Fruit fly (Drosophila melanogaster) whole organism, embryonic: Measurements from ENCODE around the gene CG31029.
A peak's percentile ranks its signal among the peaks of the same experiment; 100 is the strongest.

ENCODE experiments used
- BEAF-32 ChIP-seq: fragments of 200-800 bp; sonication (Bioruptor generic); optimal IDR thresholded peaks from 3 replicates; lab custom pipeline; 2017; ENCODE audit warnings: missing biosample characterization, missing genetic modification characterization, mild to moderate bottlenecking, moderate library complexity, missing genetic modification reagents
- CG1024 ChIP-seq: fragments of 200-800 bp; sonication (Bioruptor generic); IDR thresholded peaks from 2 replicates; pipeline ENCODE4 v1.3.6; 2022; ENCODE audit warnings: missing biosample characterization, missing genetic modification characterization
- CG13287 ChIP-seq: fragments of 200-800 bp; sonication (Bioruptor generic); IDR thresholded peaks from 2 replicates; pipeline ENCODE4 v1.3.6; 2022; ENCODE audit warnings: missing biosample characterization, missing genetic modification characterization; ENCODE audit not compliant: partially characterized antibody
- CG13894 ChIP-seq: fragments of 200-800 bp; sonication (Bioruptor generic); optimal IDR thresholded peaks from 3 replicates; lab custom pipeline; 2018; ENCODE audit warnings: missing biosample characterization, mild to moderate bottlenecking, missing genetic modification characterization, moderate library complexity
- CG14965 ChIP-seq: fragments of 200-800 bp; sonication (Bioruptor generic); optimal IDR thresholded peaks from 2 replicates; lab custom pipeline; 2016; ENCODE audit warnings: missing biosample characterization, missing genetic modification characterization, borderline replicate concordance
- CG15514 ChIP-seq: fragments of 200-800 bp; sonication (Bioruptor generic); optimal IDR thresholded peaks from 3 replicates; lab custom pipeline; 2017; ENCODE audit warnings: missing biosample characterization, missing genetic modification characterization, mild to moderate bottlenecking, moderate library complexity, missing genetic modification reagents
- CG17912 ChIP-seq: fragments of 200-800 bp; sonication (Bioruptor generic); optimal IDR thresholded peaks from 2 replicates; lab custom pipeline; 2018; ENCODE audit warnings: missing biosample characterization, mild to moderate bottlenecking, missing genetic modification characterization
- CG1792 ChIP-seq: fragments of 200-800 bp; sonication (Bioruptor generic); optimal IDR thresholded peaks from 2 replicates; lab custom pipeline; 2016; ENCODE audit warnings: missing biosample characterization, missing genetic modification characterization
- CG18476 ChIP-seq: fragments of 200-800 bp; sonication (Bioruptor generic); optimal IDR thresholded peaks from 2 replicates; lab custom pipeline; 2016; ENCODE audit warnings: missing biosample characterization, mild to moderate bottlenecking, missing genetic modification characterization
- CG18764 ChIP-seq: fragments of 200-800 bp; sonication (Bioruptor generic); optimal IDR thresholded peaks from 3 replicates; lab custom pipeline; 2016; ENCODE audit warnings: missing biosample characterization, missing genetic modification characterization
- CG30020 ChIP-seq: fragments of 200-800 bp; optimal IDR thresholded peaks from 2 replicates; lab custom pipeline; 2019; ENCODE audit warnings: missing biosample characterization, mild to moderate bottlenecking, missing genetic modification characterization, moderate library complexity
- CG30403 ChIP-seq: fragments of 200-800 bp; sonication (Bioruptor generic); optimal IDR thresholded peaks from 3 replicates; lab custom pipeline; 2016; ENCODE audit warnings: missing biosample characterization, missing genetic modification characterization
- CG34224 ChIP-seq: fragments of 200-800 bp; sonication (Bioruptor generic); IDR thresholded peaks from 3 replicates; pipeline ENCODE4 v1.3.6; 2022; ENCODE audit warnings: missing biosample characterization, missing genetic modification characterization; ENCODE audit not compliant: partially characterized antibody
- CG6791 ChIP-seq: fragments of 200-800 bp; sonication (Bioruptor generic); IDR thresholded peaks from 3 replicates; pipeline ENCODE4 v1.3.6; 2022; ENCODE audit warnings: missing biosample characterization, missing genetic modification characterization; ENCODE audit not compliant: partially characterized antibody
- CG8388 ChIP-seq: fragments of 200-800 bp; sonication (Bioruptor generic); optimal IDR thresholded peaks from 2 replicates; lab custom pipeline; 2019; ENCODE audit warnings: missing biosample characterization, mild to moderate bottlenecking, missing genetic modification characterization, moderate library complexity
- CG9797 ChIP-seq: fragments of 200-800 bp; sonication (Bioruptor generic); optimal IDR thresholded peaks from 3 replicates; lab custom pipeline; 2018; ENCODE audit warnings: missing biosample characterization, mild to moderate bottlenecking, missing genetic modification characterization
- CTCF ChIP-seq: fragments of 200-800 bp; sonication (Bioruptor generic); optimal IDR thresholded peaks from 2 replicates; lab custom pipeline; 2017; ENCODE audit warnings: missing biosample characterization, mild to moderate bottlenecking, missing genetic modification characterization, moderate library complexity
- Dad ChIP-seq: fragments of 200-800 bp; sonication (Bioruptor generic); optimal IDR thresholded peaks from 3 replicates; lab custom pipeline; 2016; ENCODE audit warnings: missing biosample characterization, missing genetic modification characterization
- E2f2 ChIP-seq: fragments of 200-800 bp; sonication (Bioruptor generic); IDR thresholded peaks from 2 replicates; pipeline ENCODE4 v1.3.6; 2022; ENCODE audit warnings: missing biosample characterization, missing genetic modification characterization
- Fer3 ChIP-seq: fragments of 200-800 bp; sonication (Bioruptor generic); optimal IDR thresholded peaks from 2 replicates; lab custom pipeline; 2018; ENCODE audit warnings: missing biosample characterization, mild to moderate bottlenecking, missing genetic modification characterization, moderate library complexity
- HLH3B ChIP-seq: fragments of 200-800 bp; sonication (Bioruptor generic); IDR thresholded peaks from 2 replicates; pipeline ENCODE4 v1.3.6; 2022; ENCODE audit warnings: missing biosample characterization, missing genetic modification characterization
- HLHmδ ChIP-seq: fragments of 200-800 bp; sonication (Bioruptor generic); optimal IDR thresholded peaks from 2 replicates; lab custom pipeline; 2018; ENCODE audit warnings: missing biosample characterization, mild to moderate bottlenecking, missing genetic modification characterization, moderate library complexity
- Hr39 ChIP-seq: fragments of >200 bp; optimal IDR thresholded peaks from 2 replicates; lab custom pipeline; 2017
- Kr ChIP-seq: fragments of 200-800 bp; sonication (Bioruptor generic); optimal IDR thresholded peaks from 2 replicates; lab custom pipeline; 2017; ENCODE audit warnings: missing biosample characterization, mild to moderate bottlenecking, missing genetic modification characterization
- Opbp ChIP-seq: fragments of 200-800 bp; sonication (Bioruptor generic); IDR thresholded peaks from 3 replicates; pipeline ENCODE4 v1.3.6; 2022; ENCODE audit warnings: missing biosample characterization, missing genetic modification characterization; ENCODE audit not compliant: partially characterized antibody
- Rfx ChIP-seq: fragments of 200-800 bp; sonication (Bioruptor generic); IDR thresholded peaks from 2 replicates; pipeline ENCODE4 v1.3.6; 2022; ENCODE audit warnings: missing biosample characterization, missing genetic modification characterization
- Six4 ChIP-seq: fragments of 200-800 bp; sonication (Bioruptor generic); optimal IDR thresholded peaks from 2 replicates; lab custom pipeline; 2016; ENCODE audit warnings: missing biosample characterization, missing genetic modification characterization
- Sox100B ChIP-seq: fragments of 200-800 bp; sonication (Bioruptor generic); optimal IDR thresholded peaks from 3 replicates; lab custom pipeline; 2018; ENCODE audit warnings: missing biosample characterization, mild to moderate bottlenecking, missing genetic modification characterization
- ab ChIP-seq: fragments of 200-800 bp; sonication (Bioruptor generic); optimal IDR thresholded peaks from 2 replicates; lab custom pipeline; 2016; ENCODE audit warnings: missing biosample characterization, missing genetic modification characterization
- amos ChIP-seq: fragments of 200-800 bp; sonication (Bioruptor generic); IDR thresholded peaks from 2 replicates; pipeline ENCODE4 v1.3.6; 2022; ENCODE audit warnings: missing biosample characterization, missing genetic modification characterization; ENCODE audit not compliant: partially characterized antibody
- bowl ChIP-seq: fragments of 200-800 bp; sonication (Bioruptor generic); IDR thresholded peaks from 2 replicates; pipeline ENCODE4 v1.3.6; 2022; ENCODE audit warnings: missing biosample characterization, missing genetic modification characterization
- ci ChIP-seq: fragments of 200-800 bp; sonication (Bioruptor generic); IDR thresholded peaks from 3 replicates; pipeline ENCODE4 v1.3.6; 2022; ENCODE audit warnings: missing biosample characterization, missing genetic modification characterization
- croc ChIP-seq: fragments of 200-800 bp; sonication (Bioruptor generic); conservative IDR thresholded peaks from 3 replicates; pipeline ENCODE4 v1.3.6; 2022; ENCODE audit warnings: missing biosample characterization, missing genetic modification characterization
- dati ChIP-seq: fragments of 200-800 bp; sonication (Bioruptor generic); IDR thresholded peaks from 2 replicates; pipeline ENCODE4 v1.3.6; 2022; ENCODE audit warnings: missing biosample characterization, missing genetic modification characterization
- fd96Cb ChIP-seq: fragments of 200-800 bp; sonication (Bioruptor generic); optimal IDR thresholded peaks from 2 replicates; lab custom pipeline; 2018; ENCODE audit warnings: missing biosample characterization, mild to moderate bottlenecking, missing genetic modification characterization, moderate library complexity
- grau ChIP-seq: fragments of 200-800 bp; optimal IDR thresholded peaks from 3 replicates; lab custom pipeline; 2019; ENCODE audit warnings: missing biosample characterization, mild to moderate bottlenecking, missing genetic modification characterization, moderate library complexity
- ham ChIP-seq: fragments of 200-800 bp; sonication (Bioruptor generic); IDR thresholded peaks from 2 replicates; pipeline ENCODE4 v1.3.6; 2022; ENCODE audit warnings: missing biosample characterization, missing genetic modification characterization
- hkb ChIP-seq, 2 experiments: fragments of 200-800 bp in 1 of 2; fragments of >200 bp in 1 of 2; sonication (Bioruptor generic) in 1 of 2; IDR thresholded peaks in 1 of 2; optimal IDR thresholded peaks in 1 of 2; 2 replicates each; pipeline versions ENCODE4 v1.3.6 to Lab custom; 2017 to 2022; ENCODE audit warnings: missing biosample characterization in 1 of 2, missing genetic modification characterization in 1 of 2
- kah ChIP-seq: fragments of 200-800 bp; sonication (Bioruptor generic); optimal IDR thresholded peaks from 2 replicates; lab custom pipeline; 2018; ENCODE audit warnings: missing biosample characterization, mild to moderate bottlenecking, missing genetic modification characterization
- lilli ChIP-seq: fragments of 200-800 bp; sonication (Bioruptor generic); optimal IDR thresholded peaks from 3 replicates; lab custom pipeline; 2016; ENCODE audit warnings: missing biosample characterization, missing genetic modification characterization
- otp ChIP-seq: fragments of 200-800 bp; sonication (Bioruptor generic); IDR thresholded peaks from 3 replicates; pipeline ENCODE4, ENCODE4 v1.3.6; 2022; ENCODE audit warnings: missing biosample characterization, missing genetic modification characterization
- pita ChIP-seq: fragments of 200-800 bp; sonication (Bioruptor generic); optimal IDR thresholded peaks from 2 replicates; lab custom pipeline; 2017; ENCODE audit warnings: missing biosample characterization, mild to moderate bottlenecking, missing genetic modification characterization
- pum ChIP-seq: fragments of 200-800 bp; sonication (Bioruptor generic); optimal IDR thresholded peaks from 2 replicates; lab custom pipeline; 2016; ENCODE audit warnings: missing biosample characterization, missing genetic modification characterization
- pzg ChIP-seq: fragments of 200-800 bp; sonication (Bioruptor generic); optimal IDR thresholded peaks from 3 replicates; lab custom pipeline; 2018; ENCODE audit warnings: missing biosample characterization, mild to moderate bottlenecking, missing genetic modification characterization, moderate library complexity
- sna ChIP-seq: fragments of 200-800 bp; sonication (Bioruptor generic); IDR thresholded peaks from 2 replicates; pipeline ENCODE4 v1.3.6; 2022; ENCODE audit warnings: missing biosample characterization, missing genetic modification characterization; ENCODE audit not compliant: partially characterized antibody
- sug ChIP-seq: fragments of 200-800 bp; optimal IDR thresholded peaks from 2 replicates; lab custom pipeline; 2019; ENCODE audit warnings: missing biosample characterization, mild to moderate bottlenecking, missing genetic modification characterization, moderate library complexity
- tin ChIP-seq: fragments of 200-800 bp; sonication (Bioruptor generic); optimal IDR thresholded peaks from 3 replicates; lab custom pipeline; 2016; ENCODE audit warnings: missing biosample characterization, missing genetic modification characterization
- tio ChIP-seq: fragments of 200-800 bp; sonication (Bioruptor generic); optimal IDR thresholded peaks from 2 replicates; lab custom pipeline; 2017; ENCODE audit warnings: missing biosample characterization, missing genetic modification characterization, inconsistent platforms
- tna ChIP-seq: fragments of 200-800 bp; sonication (Bioruptor generic); IDR thresholded peaks from 2 replicates; pipeline ENCODE4 v1.3.6; 2022; ENCODE audit warnings: missing biosample characterization, missing genetic modification characterization; ENCODE audit not compliant: partially characterized antibody
- tx ChIP-seq: fragments of 200-800 bp; sonication (Bioruptor generic); optimal IDR thresholded peaks from 2 replicates; lab custom pipeline; 2016; ENCODE audit warnings: missing biosample characterization, missing genetic modification characterization
- unc-4 ChIP-seq: fragments of 200-800 bp; sonication (Bioruptor generic); IDR thresholded peaks from 2 replicates; pipeline ENCODE4 v1.3.6; 2022; ENCODE audit warnings: missing biosample characterization, missing genetic modification characterization; ENCODE audit not compliant: partially characterized antibody

The CG31029 gene

dm6 chr3R:30179934-30180333, 47.7 kb upstream of the CG31029 start, which contains the start of gene Bet5 (continued):
- TF ChIP-seq amos (GFP tag; lab: Robert Waterston, UW) (0 out of 2 replicates have a peak, but pooled peaks have one; percentile 12), kah (GFP tag; lab: Kevin White, UChicago) (no peak), hkb (optimal IDR thresholded peaks at IDR 0.05; lab: Kevin White, UChicago) (peak; percentile 7), hkb (GFP tag; IDR thresholded peaks at IDR 0.05; lab: Robert Waterston, UW) (no peak), Dad (GFP tag; lab: Kevin White, UChicago) (no peak), CG14965 (GFP tag; lab: Kevin White, UChicago) (no peak), CTCF (GFP tag; lab: Kevin White, UChicago) (no peak), ab (GFP tag; lab: Kevin White, UChicago) (no peak), croc (GFP tag; lab: Robert Waterston, UW) (no peak), BEAF-32 (GFP tag; lab: Kevin White, UChicago) (peak; percentile 40), CG6791 (GFP tag; lab: Robert Waterston, UW) (0 out of 3 replicates have a peak, but pooled peaks have one; percentile 45), sug (tag; lab: Kevin White, UChicago) (no peak), HLH3B (no peak), CG30020 (tag; lab: Kevin White, UChicago) (no peak), grau (tag; lab: Kevin White, UChicago) (no peak), Fer3 (no peak), pita (GFP tag; lab: Kevin White, UChicago) (no peak), Sox100B (GFP tag; lab: Kevin White, UChicago) (no peak), tx (GFP tag; lab: Kevin White, UChicago) (no peak), CG15514 (GFP tag; lab: Kevin White, UChicago) (peak; percentile 16), CG34224 (0 out of 3 replicates have a peak, but pooled peaks have one; percentile 21), CG13287 (GFP tag; lab: Robert Waterston, UW) (peak; percentile 56), CG18764 (GFP tag; lab: Kevin White, UChicago) (no peak), CG1792 (GFP tag; lab: Kevin White, UChicago) (no peak), tin (GFP tag; lab: Kevin White, UChicago) (no peak)

- no peak for TF ChIP-seq bowl
- no peak for TF ChIP-seq otp (GFP tag; lab: Robert Waterston, UW)
- peak; percentile 37 for TF ChIP-seq pzg (GFP tag; lab: Kevin White, UChicago)
- no peak for TF ChIP-seq Six4 (GFP tag; lab: Kevin White, UChicago)
- TF ChIP-seq Hr39 (lab: Kevin White, UChicago) = no peak
- no peak for TF ChIP-seq unc-4 (GFP tag; lab: Robert Waterston, UW)
- TF ChIP-seq CG30403 = no peak
- no peak for TF ChIP-seq Rfx (GFP tag; lab: Robert Waterston, UW)
- TF ChIP-seq Kr (GFP tag; lab: Kevin White, UChicago) = no peak
- no peak for TF ChIP-seq CG13894
- TF ChIP-seq E2f2 (GFP tag; lab: Robert Waterston, UW) = peak; percentile 89
- TF ChIP-seq CG18476 (GFP tag; lab: Kevin White, UChicago) = no peak
- TF ChIP-seq CG1024 = no peak
- TF ChIP-seq CG9797 (GFP tag; lab: Kevin White, UChicago) = peak; percentile 50
- no peak for TF ChIP-seq dati
- no peak for TF ChIP-seq CG17912 (GFP tag; lab: Kevin White, UChicago)
- TF ChIP-seq tio (GFP tag; lab: Kevin White, UChicago) = no peak
- no peak for TF ChIP-seq tna (GFP tag; lab: Robert Waterston, UW)
- no peak for TF ChIP-seq ci (GFP tag; lab: Robert Waterston, UW)
- no peak for TF ChIP-seq ham (GFP tag; lab: Robert Waterston, UW)
- no peak for TF ChIP-seq sna (GFP tag; lab: Robert Waterston, UW)
- no peak for TF ChIP-seq Opbp (GFP tag; lab: Robert Waterston, UW)
- no peak for TF ChIP-seq HLHmδ (GFP tag; lab: Kevin White, UChicago)
- no peak for TF ChIP-seq pum (GFP tag; lab: Kevin White, UChicago)
- no peak for TF ChIP-seq CG8388 (GFP tag; lab: Kevin White, UChicago)
- TF ChIP-seq fd96Cb (tag; lab: Kevin White, UChicago) = no peak
- no peak for TF ChIP-seq lilli
Observed at dm6 chr3R:30177494-30177893, 45.3 kb upstream of the CG31029 start, which contains the start of the genes CG1983 and CG15530. Gene CG1983 (minus strand): TSS chr3R:30177700. Gene CG15530 (plus strand): TSS chr3R:30177877.
